Worm (Caenorhabditis elegans): ENCODE data around the gene rabx-5.

Gene rabx-5

ce11 chrIII:10592074-10592473, 13.1 kb upstream of the rabx-5 start:
- TF ChIP-seq nhr-90 (tag; optimal IDR thresholded peaks at IDR 0.05) (no peak), lin-54 (GFP tag; optimal IDR thresholded peaks at IDR 0.05) (no peak), zfh-2 (GFP tag; conservative IDR thresholded peaks at IDR 0.05) (peak; percentile 76), K12H6.12 (tag; optimal IDR thresholded peaks at IDR 0.05) (no peak), snpc-4 (GFP tag; optimal IDR thresholded peaks at IDR 0.05) (peak; percentile 49), snpc-4 (tag; optimal IDR thresholded peaks at IDR 0.05) (no peak)

- TF ChIP-seq ceh-100 (GFP tag; IDR thresholded peaks at IDR 0.05) (no peak), C17E4.6 (GFP tag; IDR thresholded peaks at IDR 0.05) (no peak), F23B12.7 (tag; optimal IDR thresholded peaks at IDR 0.05; ENCODE audit: insufficient read depth) (no peak), lag-1 (GFP tag; IDR thresholded peaks at IDR 0.05) (no peak), dpl-1 (GFP tag; optimal IDR thresholded peaks at IDR 0.05) (no peak), atf-7 (tag; optimal IDR thresholded peaks at IDR 0.05) (no peak)
Measured at ce11 chrIII:10592729-10593128, 12.4 kb upstream of the rabx-5 start, which contains the start of gene Y45F3A.8. TSS of gene Y45F3A.8 (minus strand) at chrIII:10592829.

ce11 chrIII:10595066-10595465, 10.1 kb upstream of the rabx-5 start, which contains the start of gene Y45F3A.9:
TSS of gene Y45F3A.9 (minus strand) at chrIII:10595166.
- no peak for TF ChIP-seq F33H1.4 (GFP tag; IDR thresholded peaks at IDR 0.05)
- no peak for TF ChIP-seq madf-3 (GFP tag; IDR thresholded peaks at IDR 0.05)
- TF ChIP-seq bed-2 (GFP tag; IDR thresholded peaks at IDR 0.05), result no peak
- no peak for TF ChIP-seq egrh-3 (GFP tag; IDR thresholded peaks at IDR 0.05)
- no peak for TF ChIP-seq B0261.1 (tag; optimal IDR thresholded peaks at IDR 0.05)
- TF ChIP-seq rcor-1 (GFP tag; IDR thresholded peaks at IDR 0.05), result no peak
- TF ChIP-seq ztf-25 (GFP tag; IDR thresholded peaks at IDR 0.05), result no peak
- no peak for TF ChIP-seq lin-54 (GFP tag; optimal IDR thresholded peaks at IDR 0.05)
- no peak for TF ChIP-seq ceh-100 (GFP tag; IDR thresholded peaks at IDR 0.05)
- TF ChIP-seq C06A6.2 (GFP tag; conservative IDR thresholded peaks at IDR 0.05), result no peak
- TF ChIP-seq snpc-1.1 (tag; optimal IDR thresholded peaks at IDR 0.05; ENCODE audit: insufficient read depth), result no peak
- no peak for TF ChIP-seq Y53F4B.3 (GFP tag; IDR thresholded peaks at IDR 0.05)
- no peak for TF ChIP-seq attf-3 (GFP tag; conservative IDR thresholded peaks at IDR 0.05)
- TF ChIP-seq F10E7.11 (tag; optimal IDR thresholded peaks at IDR 0.05), result no peak
- no peak for TF ChIP-seq Y56A3A.18 (GFP tag; IDR thresholded peaks at IDR 0.05)
- no peak for TF ChIP-seq F57C9.4 (tag; optimal IDR thresholded peaks at IDR 0.05)
- no peak for TF ChIP-seq sdz-38 (tag; optimal IDR thresholded peaks at IDR 0.05)
- no peak for TF ChIP-seq dox-1 (GFP tag; IDR thresholded peaks at IDR 0.05)

ce11 chrIII:10596387-10596786, 8.8 kb upstream of the rabx-5 start, which contains the start of gene Y39A1A.3:
TSS of gene Y39A1A.3 (minus strand) at chrIII:10596487.
- no peak for TF ChIP-seq ccch-3 (GFP tag; optimal IDR thresholded peaks at IDR 0.05)
- TF ChIP-seq cebp-1 (GFP tag; IDR thresholded peaks at IDR 0.05), result no peak
- peak; percentile 14 for TF ChIP-seq cebp-1 (tag; optimal IDR thresholded peaks at IDR 0.05)
- TF ChIP-seq let-607 (tag; optimal IDR thresholded peaks at IDR 0.05), result no peak

- TF ChIP-seq attf-5 (GFP tag; optimal IDR thresholded peaks at IDR 0.05), result peak; percentile 89
- peak; percentile 29 for TF ChIP-seq K12H6.12 (tag; optimal IDR thresholded peaks at IDR 0.05)
- 0 out of 2 replicates have a peak, but pooled peaks have one; percentile 26 for TF ChIP-seq pbrm-1 (GFP tag; IDR thresholded peaks at IDR 0.05)
- peak; percentile 1 for TF ChIP-seq tbp1 (GFP tag; optimal IDR thresholded peaks at IDR 0.05)
- TF ChIP-seq mcd-1 (GFP tag; IDR thresholded peaks at IDR 0.05), result peak; percentile 70
- no peak for TF ChIP-seq ceh-91 (GFP tag; IDR thresholded peaks at IDR 0.05)
- TF ChIP-seq T07F8.4 (tag; optimal IDR thresholded peaks at IDR 0.05), result no peak
- TF ChIP-seq dpl-1 (GFP tag; optimal IDR thresholded peaks at IDR 0.05), result no peak
- no peak for TF ChIP-seq chd-7 (tag; optimal IDR thresholded peaks at IDR 0.05)
- TF ChIP-seq ztf-18 (tag; optimal IDR thresholded peaks at IDR 0.05), result peak; percentile 29
- TF ChIP-seq ztf-28 (GFP tag; IDR thresholded peaks at IDR 0.05), result no peak
- peak; percentile 56 for TF ChIP-seq lin-40 (tag; optimal IDR thresholded peaks at IDR 0.05)
- no peak for TF ChIP-seq snpc-4 (GFP tag; optimal IDR thresholded peaks at IDR 0.05)
- peak in 1 of 4 experiments; percentile 2 for TF ChIP-seq snpc-4 (tag; optimal IDR thresholded peaks at IDR 0.05)
- TF ChIP-seq lin-54 (GFP tag; optimal IDR thresholded peaks at IDR 0.05), result peak; percentile 28
- 0 out of 2 replicates have a peak, but pooled peaks have one; percentile 28 for TF ChIP-seq B0336.3 (GFP tag; IDR thresholded peaks at IDR 0.05)
Measured at ce11 chrIII:10599699-10600098, 5.5 kb upstream of the rabx-5 start.
